Worm (Caenorhabditis elegans) whole organism, L3 larva: ENCODE results near the gene R07E3.6.

Experiments used
- R02D3.7 ChIP-seq: fragments of 150-350 bp; optimal IDR thresholded peaks from 2 replicates; lab custom pipeline; 2014; ENCODE audit warnings: missing biosample characterization, missing genetic modification characterization
- ZK546.5 ChIP-seq: sonication (generic microtip); optimal IDR thresholded peaks from 2 replicates; lab custom pipeline; 2017; ENCODE audit warnings: missing biosample characterization, missing genetic modification characterization
- aly-2 ChIP-seq: fragments of 150-350 bp; optimal IDR thresholded peaks from 2 replicates; lab custom pipeline; 2014; ENCODE audit warnings: missing biosample characterization, missing genetic modification characterization
- ceh-16 ChIP-seq: sonication (generic microtip); optimal IDR thresholded peaks from 2 replicates; lab custom pipeline; 2017; ENCODE audit warnings: missing biosample characterization, missing genetic modification characterization
- egl-27 ChIP-seq: sonication (generic microtip); optimal IDR thresholded peaks from 4 replicates; lab custom pipeline; 2017; ENCODE audit warnings: missing biosample characterization, missing genetic modification reagents, missing genetic modification characterization
- elt-2 ChIP-seq: sonication (generic microtip); optimal IDR thresholded peaks from 2 replicates; lab custom pipeline; 2016; ENCODE audit warnings: missing genetic modification reagents, mild to moderate bottlenecking, missing genetic modification characterization, missing compliant biosample characterization
- eor-1 ChIP-seq, 2 experiments: fragments of 150-350 bp; optimal IDR thresholded peaks; 2 replicates each; lab custom pipeline; 2014 to 2018; ENCODE audit warnings: missing biosample characterization in 2 of 2, missing genetic modification characterization in 2 of 2
- fkh-10 ChIP-seq: sonication (generic microtip); optimal IDR thresholded peaks from 2 replicates; lab custom pipeline; 2017; ENCODE audit warnings: missing biosample characterization, missing genetic modification reagents, missing genetic modification characterization
- fkh-2 ChIP-seq: fragments of 150-350 bp; optimal IDR thresholded peaks from 2 replicates; lab custom pipeline; 2014; ENCODE audit warnings: missing biosample characterization, missing genetic modification reagents, missing genetic modification characterization
- hmg-11 ChIP-seq: sonication (generic microtip); optimal IDR thresholded peaks from 2 replicates; lab custom pipeline; 2016; ENCODE audit warnings: missing genetic modification characterization, missing compliant biosample characterization
- jun-1 ChIP-seq: fragments of 150-350 bp; optimal IDR thresholded peaks from 2 replicates; lab custom pipeline; 2014; ENCODE audit warnings: missing biosample characterization, missing genetic modification reagents, missing genetic modification characterization
- lin-15B ChIP-seq: fragments of 150-350 bp; optimal IDR thresholded peaks from 2 replicates; lab custom pipeline; 2014; ENCODE audit warnings: missing biosample characterization, missing genetic modification characterization
- lin-39 ChIP-seq: fragments of 150-350 bp; optimal IDR thresholded peaks from 2 replicates; lab custom pipeline; 2018; ENCODE audit warnings: missing biosample characterization, missing genetic modification reagents, missing genetic modification characterization
- mdl-1 ChIP-seq: fragments of 150-350 bp; optimal IDR thresholded peaks from 2 replicates; lab custom pipeline; 2014; ENCODE audit warnings: missing biosample characterization, missing genetic modification characterization
- mml-1 ChIP-seq: fragments of 150-350 bp; sonication (generic microtip); optimal IDR thresholded peaks from 3 replicates; lab custom pipeline; 2014; ENCODE audit warnings: missing biosample characterization, missing genetic modification characterization
- nhr-12 ChIP-seq: fragments of 150-350 bp; optimal IDR thresholded peaks from 2 replicates; lab custom pipeline; 2014; ENCODE audit warnings: missing biosample characterization, missing genetic modification characterization
- nhr-23 ChIP-seq: fragments of 150-350 bp; optimal IDR thresholded peaks from 2 replicates; lab custom pipeline; 2014; ENCODE audit warnings: missing biosample characterization, missing genetic modification reagents, missing genetic modification characterization
- nhr-237 ChIP-seq: fragments of 150-350 bp; optimal IDR thresholded peaks from 2 replicates; lab custom pipeline; 2014; ENCODE audit warnings: missing biosample characterization, missing genetic modification characterization
- nhr-25 ChIP-seq: sonication (generic microtip); optimal IDR thresholded peaks from 2 replicates; lab custom pipeline; 2017; ENCODE audit warnings: missing biosample characterization, missing genetic modification characterization
- nhr-43 ChIP-seq: sonication (generic microtip); optimal IDR thresholded peaks from 2 replicates; lab custom pipeline; 2016; ENCODE audit warnings: mild to moderate bottlenecking, missing genetic modification characterization, missing compliant biosample characterization; ENCODE audit not compliant: poor library complexity, severe bottlenecking
- nhr-67 ChIP-seq: fragments of 150-350 bp; optimal IDR thresholded peaks from 2 replicates; lab custom pipeline; 2014; ENCODE audit warnings: missing biosample characterization, missing genetic modification characterization
- nhr-77 ChIP-seq: fragments of 150-350 bp; optimal IDR thresholded peaks from 2 replicates; lab custom pipeline; 2014; ENCODE audit warnings: missing biosample characterization, missing genetic modification characterization
- pha-4 ChIP-seq: fragments of 150-350 bp; optimal IDR thresholded peaks from 2 replicates; lab custom pipeline; 2014; ENCODE audit warnings: missing biosample characterization, missing genetic modification reagents, missing genetic modification characterization
- pqm-1 ChIP-seq: fragments of 150-350 bp; optimal IDR thresholded peaks from 2 replicates; lab custom pipeline; 2017; ENCODE audit warnings: missing biosample characterization, missing genetic modification characterization, inconsistent platforms
- snpc-4 ChIP-seq: fragments of 150-350 bp; optimal IDR thresholded peaks from 2 replicates; lab custom pipeline; 2014; ENCODE audit warnings: missing biosample characterization, missing genetic modification characterization
- tbx-2 ChIP-seq: sonication (generic microtip); optimal IDR thresholded peaks from 2 replicates; lab custom pipeline; 2016; ENCODE audit warnings: mild to moderate bottlenecking, missing genetic modification characterization, missing compliant biosample characterization
- unc-39 ChIP-seq: sonication (generic microtip); optimal IDR thresholded peaks from 4 replicates; lab custom pipeline; 2017; ENCODE audit warnings: missing biosample characterization, missing genetic modification characterization
- unc-62 ChIP-seq: fragments of 150-350 bp; sonication (generic microtip); optimal IDR thresholded peaks from 4 replicates; lab custom pipeline; 2014; ENCODE audit warnings: missing biosample characterization, missing genetic modification reagents, missing genetic modification characterization
- zag-1 ChIP-seq: fragments of 150-350 bp; optimal IDR thresholded peaks from 2 replicates; lab custom pipeline; 2014; ENCODE audit warnings: missing biosample characterization, missing genetic modification characterization
- ztf-11 ChIP-seq: fragments of 150-350 bp; optimal IDR thresholded peaks from 2 replicates; lab custom pipeline; 2014; ENCODE audit warnings: missing biosample characterization, missing genetic modification characterization

Gene R07E3.6

DNA sequence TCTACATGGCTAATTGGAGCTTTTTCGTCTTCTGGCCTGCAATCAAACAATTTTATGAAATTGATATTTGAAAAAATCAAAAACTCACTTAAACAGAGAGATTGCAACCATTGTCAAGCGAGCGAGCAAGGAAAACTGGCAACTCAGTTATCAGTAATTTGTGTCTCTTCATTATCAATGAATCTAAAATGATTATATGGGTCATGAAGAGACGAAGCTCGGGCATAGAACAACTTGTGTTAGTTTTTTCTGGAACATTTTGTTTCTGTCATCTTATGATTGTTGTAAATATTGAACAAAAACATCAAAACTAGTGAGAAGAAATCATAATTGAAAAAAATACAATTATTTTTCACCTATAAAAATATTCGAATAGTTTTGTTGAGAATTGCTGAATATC is 23.5 kb downstream of the R07E3.6 start, which contains the start of gene R07E3.1:
Gene R07E3.1 (minus strand): TSS at position 176 of the 400 bp plus-strand sequence.
- TF ChIP-seq elt-2 (tag; lab: Kevin White, UChicago): peak; percentile 87
- TF ChIP-seq pqm-1 (tag; lab: Kevin White, UChicago): peak; percentile 79
- TF ChIP-seq pha-4: peak; percentile 59
- no peak for TF ChIP-seq unc-62
- no peak for TF ChIP-seq nhr-67 (tag; lab: Kevin White, UChicago)

- TF ChIP-seq nhr-23 (peak; percentile 33), pha-4 (no peak)
- TF ChIP-seq, all 47 proteins: peak for 1
Measured at ce11 chrX:10350151-10350550, 32.6 kb downstream of the R07E3.6 start.

DNA sequence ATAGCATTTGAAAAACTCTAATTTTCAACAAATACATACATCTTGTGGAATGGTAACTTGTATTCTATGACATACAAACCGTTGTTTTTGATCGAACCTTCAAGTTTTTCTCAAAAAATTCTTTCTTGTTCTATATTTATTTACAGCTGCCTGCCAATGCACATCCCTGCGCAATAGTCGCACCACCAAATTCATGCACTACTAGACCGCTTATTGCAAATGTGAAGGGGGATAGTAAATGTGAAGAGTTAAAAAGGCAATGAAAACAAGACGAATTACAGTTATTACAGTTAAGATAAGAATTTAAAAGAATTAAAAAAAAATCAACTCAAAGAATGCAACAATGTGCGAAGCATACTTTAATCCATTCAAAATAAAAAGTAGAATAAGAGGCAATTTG is 36.3 kb downstream of the R07E3.6 start:
- no peak for TF ChIP-seq fkh-2 (tag; lab: Kevin White, UChicago)
- no peak for TF ChIP-seq jun-1 (tag; lab: Kevin White, UChicago)
- TF ChIP-seq zag-1 (tag; lab: Kevin White, UChicago): no peak
- TF ChIP-seq nhr-67 (tag; lab: Kevin White, UChicago): no peak
- no peak for TF ChIP-seq nhr-25 (tag; lab: Kevin White, UChicago)
- no peak for TF ChIP-seq nhr-23

- TF ChIP-seq mml-1 (tag; lab: Kevin White, UChicago) (no peak), egl-27 (no peak), ceh-16 (tag; lab: Kevin White, UChicago) (no peak), hmg-11 (tag; lab: Kevin White, UChicago) (no peak), unc-39 (tag; lab: Kevin White, UChicago) (no peak), fkh-10 (GFP tag; lab: Kevin White, UChicago) (no peak), eor-1 (tag; optimal IDR thresholded peaks at IDR 0.05; lab: Kevin White, UChicago) (no peak), nhr-237 (tag; lab: Kevin White, UChicago) (no peak), nhr-23 (no peak), zag-1 (tag; lab: Kevin White, UChicago) (no peak), mdl-1 (tag; lab: Kevin White, UChicago) (no peak), R02D3.7 (tag; lab: Kevin White, UChicago) (no peak), nhr-12 (tag; lab: Kevin White, UChicago) (no peak), snpc-4 (tag; lab: Kevin White, UChicago) (no peak), ztf-11 (tag; lab: Kevin White, UChicago) (no peak), lin-39 (tag; lab: Kevin White, UChicago) (no peak), ZK546.5 (tag; lab: Kevin White, UChicago) (no peak)
Measured at ce11 chrX:10355650-10356049, 38.1 kb downstream of the R07E3.6 start, which contains the start of gene R07E3.7. Gene R07E3.7 (minus strand): TSS chrX:10355750.

- TF ChIP-seq nhr-12 (tag; lab: Kevin White, UChicago) (no peak), lin-15B (tag; lab: Kevin White, UChicago) (no peak), nhr-77 (no peak), tbx-2 (tag; lab: Kevin White, UChicago) (no peak), zag-1 (tag; lab: Kevin White, UChicago) (no peak), nhr-43 (no peak), aly-2 (no peak), mml-1 (tag; lab: Kevin White, UChicago) (no peak)
Measured at ce11 chrX:10358083-10358482, 40.6 kb downstream of the R07E3.6 start, which contains the start of gene efhc-1. Gene efhc-1 (plus strand): TSS chrX:10358383.
